Fruit fly (Drosophila melanogaster): ENCODE results near the gene CG9135.

dm6 chr2L:6006508-6007232, 43.9 kb upstream of the CG9135 start, which contains the start of gene Gal:
- TF ChIP-seq CG15011 (GFP tag; optimal IDR thresholded peaks at IDR 0.05): no peak
- no peak for TF ChIP-seq pum (GFP tag; optimal IDR thresholded peaks at IDR 0.05)
- TF ChIP-seq CG12299 (tag; optimal IDR thresholded peaks at IDR 0.05): no peak
- TF ChIP-seq CG11398 (GFP tag; optimal IDR thresholded peaks at IDR 0.05): no peak
- TF ChIP-seq phol (tag; optimal IDR thresholded peaks at IDR 0.05): no peak
- TF ChIP-seq NK7.1 (GFP tag; optimal IDR thresholded peaks at IDR 0.05): no peak
- no peak for TF ChIP-seq grn (GFP tag; optimal IDR thresholded peaks at IDR 0.05)
- no peak for TF ChIP-seq CG18764 (GFP tag; optimal IDR thresholded peaks at IDR 0.05)
- TF ChIP-seq inv (GFP tag; IDR thresholded peaks at IDR 0.05; ENCODE audit: partially characterized antibody): no peak
